Worm (Caenorhabditis elegans) whole organism, L4 larva: ENCODE measurements around the gene tyra-2.

Experiments used
- ceh-28 ChIP-seq: fragments of 150-350 bp; optimal IDR thresholded peaks from 2 replicates; lab custom pipeline; 2014; ENCODE audit warnings: missing biosample characterization, missing genetic modification reagents, missing genetic modification characterization
- ceh-82 ChIP-seq: sonication (generic microtip); optimal IDR thresholded peaks from 2 replicates; lab custom pipeline; 2017; ENCODE audit warnings: missing biosample characterization, missing genetic modification characterization
- ces-1 ChIP-seq: fragments of 150-350 bp; sonication (generic microtip); optimal IDR thresholded peaks from 4 replicates; lab custom pipeline; 2014; ENCODE audit warnings: missing biosample characterization, missing genetic modification reagents, missing genetic modification characterization
- daf-16 ChIP-seq, 3 experiments: sonication (generic microtip); optimal IDR thresholded peaks; 2 replicates each; lab custom pipeline; 2016 to 2017; ENCODE audit warnings: missing genetic modification characterization in 3 of 3, missing genetic modification reagents in 3 of 3, mild to moderate bottlenecking in 2 of 3, missing compliant biosample characterization in 2 of 3, missing biosample characterization in 1 of 3, moderate library complexity in 1 of 3
- dve-1 ChIP-seq: sonication (generic microtip); optimal IDR thresholded peaks from 2 replicates; lab custom pipeline; 2017; ENCODE audit warnings: antibody characterized with exemption, mild to moderate bottlenecking, missing genetic modification characterization, missing compliant biosample characterization; ENCODE audit not compliant: insufficient read depth
- lim-7 ChIP-seq: fragments of 200-800 bp; sonication (Bioruptor generic); IDR thresholded peaks from 2 replicates; pipeline ENCODE4 v1.3.6; 2022; ENCODE audit warnings: missing genetic modification characterization, missing compliant biosample characterization
- lsy-2 ChIP-seq, 2 experiments: fragments of 150-350 bp in 1 of 2; sonication (generic microtip) in 1 of 2; optimal IDR thresholded peaks; 2 replicates each; lab custom pipeline; 2014 to 2017; ENCODE audit warnings: missing biosample characterization in 2 of 2, missing genetic modification characterization in 2 of 2
- nhr-10 ChIP-seq: fragments of 150-350 bp; optimal IDR thresholded peaks from 2 replicates; lab custom pipeline; 2014; ENCODE audit warnings: missing biosample characterization, missing genetic modification characterization
- nhr-237 ChIP-seq: sonication (generic microtip); optimal IDR thresholded peaks from 2 replicates; lab custom pipeline; 2017; ENCODE audit warnings: missing biosample characterization, missing genetic modification characterization
- nhr-76 ChIP-seq: fragments of 150-350 bp; optimal IDR thresholded peaks from 2 replicates; lab custom pipeline; 2014; ENCODE audit warnings: missing biosample characterization, missing genetic modification characterization
- nhr-77 ChIP-seq: fragments of 150-350 bp; optimal IDR thresholded peaks from 2 replicates; lab custom pipeline; 2014; ENCODE audit warnings: missing biosample characterization, missing genetic modification characterization
- spr-3 ChIP-seq: fragments of 200-800 bp; sonication (Bioruptor generic); optimal IDR thresholded peaks from 2 replicates; lab custom pipeline; 2018; ENCODE audit warnings: mild to moderate bottlenecking, missing genetic modification characterization, missing compliant biosample characterization
- tra-1 ChIP-seq: fragments of 200-800 bp; sonication (Bioruptor generic); IDR thresholded peaks from 2 replicates; pipeline ENCODE4 v1.3.6; 2022; ENCODE audit warnings: missing genetic modification reagents, missing genetic modification characterization, missing compliant biosample characterization
- unc-130 ChIP-seq: sonication (generic microtip); optimal IDR thresholded peaks from 2 replicates; lab custom pipeline; 2016; ENCODE audit warnings: missing genetic modification reagents, missing genetic modification characterization, missing compliant biosample characterization

ce11 chrX:7040760-7041159 lies 35.4 kb upstream of the tyra-2 start:
- TF ChIP-seq unc-130 (GFP tag; lab: Kevin White, UChicago) (no peak), lim-7 (no peak), nhr-10 (tag; lab: Kevin White, UChicago) (no peak), tra-1 (GFP tag; lab: Robert Waterston, UW) (no peak), ceh-82 (no peak), spr-3 (no peak), ces-1 (GFP tag; lab: Kevin White, UChicago) (peak; percentile 97), lsy-2 (tag; optimal IDR thresholded peaks at IDR 0.05; lab: Kevin White, UChicago) (no peak), ceh-28 (no peak), nhr-76 (no peak), nhr-237 (no peak), daf-16 (GFP tag; optimal IDR thresholded peaks at IDR 0.05; lab: Kevin White, UChicago) (no peak), daf-16 (tag; optimal IDR thresholded peaks at IDR 0.05; lab: Kevin White, UChicago) (no peak), dve-1 (tag; lab: Kevin White, UChicago) (no peak), nhr-77 (tag; lab: Kevin White, UChicago) (no peak)
